Worm (Caenorhabditis elegans): ENCODE measurements around the gene M04C3.2.

DNA sequence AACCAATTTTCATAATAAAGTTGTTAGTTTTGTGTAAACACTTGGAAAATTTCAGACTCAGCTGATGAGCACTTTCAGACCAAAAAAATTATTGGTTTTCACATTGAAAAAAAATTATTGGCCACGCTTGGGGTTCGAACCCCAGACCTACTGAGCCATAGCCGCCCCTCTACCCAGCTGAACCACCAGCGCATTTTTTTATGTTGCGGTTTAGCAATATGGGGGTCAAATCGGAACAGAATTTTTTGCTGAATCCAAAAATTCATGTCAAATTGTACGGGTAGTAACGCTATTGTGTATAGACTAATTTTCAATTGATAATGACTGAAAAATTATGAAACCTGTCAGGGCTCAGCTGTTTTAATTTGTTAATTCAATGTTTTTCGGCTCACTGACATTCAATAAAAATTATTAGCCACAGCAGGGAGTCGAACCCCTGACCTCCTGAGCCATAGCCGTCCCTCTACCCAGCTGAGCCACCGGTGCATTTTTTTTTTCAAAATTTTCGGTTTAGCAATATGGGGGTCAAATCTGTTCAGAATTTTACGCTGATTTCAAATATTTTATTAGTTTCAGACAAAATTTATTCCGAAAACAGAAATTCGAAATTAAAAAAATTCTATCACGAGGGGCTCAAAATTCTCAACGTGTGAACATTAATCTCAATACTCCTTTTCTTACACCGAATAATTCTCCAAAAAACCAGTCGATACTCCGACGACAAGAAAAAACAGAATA is 52.0 kb downstream of the M04C3.2 start:
- TF ChIP-seq lin-13 (GFP tag; optimal IDR thresholded peaks at IDR 0.05) (no peak), nhr-76 (tag; optimal IDR thresholded peaks at IDR 0.05) (no peak), lin-39 (tag; optimal IDR thresholded peaks at IDR 0.05) (no peak), saeg-2 (GFP tag; IDR thresholded peaks at IDR 0.05) (no peak), zfp-3 (GFP tag; conservative IDR thresholded peaks at IDR 0.05) (no peak), ZK546.5 (tag; optimal IDR thresholded peaks at IDR 0.05) (no peak), nhr-111 (GFP tag; optimal IDR thresholded peaks at IDR 0.05) (no peak), nhr-11 (tag; optimal IDR thresholded peaks at IDR 0.05) (no peak), mep-1 (tag; optimal IDR thresholded peaks at IDR 0.05) (no peak), daf-12 (tag; optimal IDR thresholded peaks at IDR 0.05) (no peak), ztf-11 (tag; optimal IDR thresholded peaks at IDR 0.05) (no peak)
